Fruit fly (Drosophila melanogaster): ENCODE measurements around the gene sbm.

Gene sbm

DNA sequence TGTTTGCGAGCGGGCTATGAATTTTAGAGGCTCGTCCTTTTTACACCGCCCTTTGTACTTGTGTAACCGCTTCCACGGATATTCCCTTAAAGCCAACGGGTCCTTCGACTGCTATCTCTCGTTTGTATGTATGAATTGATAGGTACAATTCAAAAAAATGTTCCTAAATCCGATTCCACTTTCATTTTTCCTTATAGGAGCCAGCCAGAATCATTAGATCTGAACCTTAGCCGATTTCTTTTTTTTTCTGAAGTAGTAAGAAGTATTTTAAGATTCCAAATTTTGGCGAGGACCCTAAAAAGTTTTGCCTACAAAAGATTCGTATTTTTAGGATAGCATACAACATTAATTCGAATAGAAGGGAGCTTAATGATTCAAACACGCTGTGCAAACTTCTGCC lies 3.7 kb downstream of the sbm start:
- TF ChIP-seq fd102C (GFP tag; optimal IDR thresholded peaks at IDR 0.05) (no peak), pho (GFP tag; optimal IDR thresholded peaks at IDR 0.05) (peak; percentile 11), Hand (GFP tag; optimal IDR thresholded peaks at IDR 0.05) (peak; percentile 14), CG13296 (GFP tag; optimal IDR thresholded peaks at IDR 0.05) (no peak), CG6254 (GFP tag; optimal IDR thresholded peaks at IDR 0.05) (no peak), Six4 (GFP tag; optimal IDR thresholded peaks at IDR 0.05) (no peak), Lhr (GFP tag; optimal IDR thresholded peaks at IDR 0.05) (no peak), ATbp (GFP tag; optimal IDR thresholded peaks at IDR 0.05) (no peak), ERR (GFP tag; optimal IDR thresholded peaks at IDR 0.05) (no peak), tio (GFP tag; optimal IDR thresholded peaks at IDR 0.05) (no peak), sisA (GFP tag; IDR thresholded peaks at IDR 0.05) (no peak), YL-1 (GFP tag; optimal IDR thresholded peaks at IDR 0.05) (no peak), HHEX (GFP tag; optimal IDR thresholded peaks at IDR 0.05) (no peak), Gsc (GFP tag; IDR thresholded peaks at IDR 0.05) (no peak), Lpt (GFP tag; optimal IDR thresholded peaks at IDR 0.05) (no peak), CG7839 (tag; optimal IDR thresholded peaks at IDR 0.05) (peak; percentile 24), CG14014 (GFP tag; IDR thresholded peaks at IDR 0.05) (no peak), CG2120 (GFP tag; optimal IDR thresholded peaks at IDR 0.05) (peak; percentile 53), Mes4 (GFP tag; optimal IDR thresholded peaks at IDR 0.05) (no peak), Myb (GFP tag; optimal IDR thresholded peaks at IDR 0.05) (peak; percentile 1), CG13894 (tag; optimal IDR thresholded peaks at IDR 0.05) (peak; percentile 13), Dad (GFP tag; optimal IDR thresholded peaks at IDR 0.05) (no peak), Blimp-1 (GFP tag; optimal IDR thresholded peaks at IDR 0.05) (no peak), CG17328 (GFP tag; IDR thresholded peaks at IDR 0.05) (no peak), CG18011 (GFP tag; optimal IDR thresholded peaks at IDR 0.05) (no peak), Hmr (GFP tag; optimal IDR thresholded peaks at IDR 0.05) (peak; percentile 44), unc-4 (GFP tag; IDR thresholded peaks at IDR 0.05; ENCODE audit: partially characterized antibody) (no peak), CG43689 (GFP tag; IDR thresholded peaks at IDR 0.05) (no peak), CG1647 (GFP tag; optimal IDR thresholded peaks at IDR 0.05) (no peak), slp2 (GFP tag; optimal IDR thresholded peaks at IDR 0.05) (no peak), inv (GFP tag; IDR thresholded peaks at IDR 0.05; ENCODE audit: partially characterized antibody) (no peak), D19A (tag; optimal IDR thresholded peaks at IDR 0.05) (peak; percentile 3), CG13775 (GFP tag; optimal IDR thresholded peaks at IDR 0.05) (no peak), CG1603 (tag; optimal IDR thresholded peaks at IDR 0.05) (no peak), Oli (tag; optimal IDR thresholded peaks at IDR 0.05) (no peak), gsb (GFP tag; IDR thresholded peaks at IDR 0.05) (no peak), cas (GFP tag; IDR thresholded peaks at IDR 0.05) (no peak), lab (GFP tag; optimal IDR thresholded peaks at IDR 0.05) (no peak), Sry-β (GFP tag; optimal IDR thresholded peaks at IDR 0.05) (no peak), dysf (GFP tag; IDR thresholded peaks at IDR 0.05) (0 out of 3 replicates have a peak, but pooled peaks have one; percentile 14), CG3407 (GFP tag; optimal IDR thresholded peaks at IDR 0.05) (no peak), gem (tag; optimal IDR thresholded peaks at IDR 0.05) (peak; percentile 36), bowl (GFP tag; IDR thresholded peaks at IDR 0.05) (no peak), CG6813 (GFP tag; optimal IDR thresholded peaks at IDR 0.05) (no peak), sens (GFP tag) (peak; percentile 60), lmd (GFP tag; IDR thresholded peaks at IDR 0.05) (no peak), tx (GFP tag; optimal IDR thresholded peaks at IDR 0.05) (no peak), Gug (GFP tag; IDR thresholded peaks at IDR 0.05) (no peak), slbo (GFP tag; IDR thresholded peaks at IDR 0.05) (peak; percentile 42; the same call in 1 of the 2 replicates), zf30C (GFP tag; optimal IDR thresholded peaks at IDR 0.05) (no peak), gsb-n (tag; optimal IDR thresholded peaks at IDR 0.05) (no peak), run (tag; optimal IDR thresholded peaks at IDR 0.05) (no peak)
